Worm (Caenorhabditis elegans): ENCODE data around the gene ptr-14.

- TF ChIP-seq snu-23 (GFP tag; optimal IDR thresholded peaks at IDR 0.05): no peak
- no peak for TF ChIP-seq lin-13 (GFP tag; optimal IDR thresholded peaks at IDR 0.05)
- TF ChIP-seq nhr-11 (tag; optimal IDR thresholded peaks at IDR 0.05): no peak
- no peak for TF ChIP-seq lin-15B (tag; optimal IDR thresholded peaks at IDR 0.05)
- no peak for TF ChIP-seq jun-1 (tag; optimal IDR thresholded peaks at IDR 0.05)
- no peak for TF ChIP-seq nhr-19 (GFP tag; conservative IDR thresholded peaks at IDR 0.05)
- no peak for TF ChIP-seq unc-62 (GFP tag; optimal IDR thresholded peaks at IDR 0.05)
- TF ChIP-seq unc-130 (tag; optimal IDR thresholded peaks at IDR 0.05): no peak
Observed at ce11 chrIV:10668561-10668960, 53.3 kb downstream of the ptr-14 start.
